Worm (Caenorhabditis elegans) whole organism, L1 larva: ENCODE results near the gene gldi-3.

Source experiments
- aha-1 ChIP-seq: fragments of 150-350 bp; optimal IDR thresholded peaks from 2 replicates; lab custom pipeline; 2014; ENCODE audit warnings: missing biosample characterization, missing genetic modification characterization
- ama-1 ChIP-seq: fragments of 150-350 bp; optimal IDR thresholded peaks from 2 replicates; lab custom pipeline; 2014
- blmp-1 ChIP-seq: fragments of 150-350 bp; optimal IDR thresholded peaks from 2 replicates; lab custom pipeline; 2014; ENCODE audit warnings: missing biosample characterization, missing genetic modification characterization
- ceh-63 ChIP-seq: fragments of 200-800 bp; sonication (Bioruptor generic); optimal IDR thresholded peaks from 2 replicates; lab custom pipeline; 2018; ENCODE audit warnings: mild to moderate bottlenecking, missing genetic modification characterization, missing compliant biosample characterization
- ceh-82 ChIP-seq, 3 experiments: fragments of 150-350 bp in 1 of 3; sonication (generic microtip) in 2 of 3; optimal IDR thresholded peaks; 2 replicates each; lab custom pipeline; 2014 to 2017; ENCODE audit warnings: missing biosample characterization in 3 of 3, missing genetic modification characterization in 3 of 3
- ces-1 ChIP-seq: fragments of 150-350 bp; optimal IDR thresholded peaks from 2 replicates; lab custom pipeline; 2014; ENCODE audit warnings: missing biosample characterization, missing genetic modification reagents, missing genetic modification characterization
- egl-27 ChIP-seq, 2 experiments: fragments of 150-350 bp in 1 of 2; sonication (generic microtip); optimal IDR thresholded peaks; 3 replicates each; lab custom pipeline; 2017 to 2018; ENCODE audit warnings: missing biosample characterization in 2 of 2, missing genetic modification characterization in 2 of 2, missing genetic modification reagents in 2 of 2
- hpl-2 ChIP-seq: fragments of 150-350 bp; optimal IDR thresholded peaks from 2 replicates; lab custom pipeline; 2014; ENCODE audit warnings: missing biosample characterization, missing genetic modification reagents, missing genetic modification characterization
- lin-13 ChIP-seq: fragments of 150-350 bp; optimal IDR thresholded peaks from 2 replicates; lab custom pipeline; 2014; ENCODE audit warnings: missing biosample characterization, missing genetic modification reagents, missing genetic modification characterization
- mep-1 ChIP-seq: fragments of 150-350 bp; optimal IDR thresholded peaks from 2 replicates; lab custom pipeline; 2014; ENCODE audit warnings: missing biosample characterization, missing genetic modification characterization
- sox-4 ChIP-seq: sonication (generic microtip); optimal IDR thresholded peaks from 2 replicates; lab custom pipeline; 2016; ENCODE audit warnings: missing genetic modification characterization, missing compliant biosample characterization
- unc-86 ChIP-seq: sonication (generic microtip); optimal IDR thresholded peaks from 2 replicates; lab custom pipeline; 2016; ENCODE audit warnings: missing genetic modification characterization, missing compliant biosample characterization
- vab-15 ChIP-seq: sonication (generic microtip); optimal IDR thresholded peaks from 2 replicates; lab custom pipeline; 2017; ENCODE audit warnings: missing genotype, mild to moderate bottlenecking, missing genetic modification characterization, missing compliant biosample characterization
- ztf-4 ChIP-seq: fragments of 150-350 bp; optimal IDR thresholded peaks from 2 replicates; lab custom pipeline; 2014; ENCODE audit warnings: missing biosample characterization, missing genetic modification characterization

- no peak for TF ChIP-seq ceh-63
- TF ChIP-seq sox-4 (tag; lab: Kevin White, UChicago): no peak
- no peak for TF ChIP-seq ama-1 (lab: Kevin White, UChicago)
- no peak for TF ChIP-seq hpl-2 (GFP tag; lab: Kevin White, UChicago)
- no peak for TF ChIP-seq egl-27 (tag; optimal IDR thresholded peaks at IDR 0.05; lab: Kevin White, UChicago)
- TF ChIP-seq mep-1 (tag; lab: Kevin White, UChicago): no peak
- no peak for TF ChIP-seq lin-13 (GFP tag; lab: Kevin White, UChicago)
- no peak for TF ChIP-seq unc-86 (tag; lab: Kevin White, UChicago)
- TF ChIP-seq blmp-1 (tag; lab: Kevin White, UChicago): peak; percentile 64
- no peak for TF ChIP-seq ceh-82 (tag; optimal IDR thresholded peaks at IDR 0.05; lab: Kevin White, UChicago)
- no peak for TF ChIP-seq ces-1 (GFP tag; lab: Kevin White, UChicago)
- TF ChIP-seq aha-1 (tag; lab: Kevin White, UChicago): no peak
- TF ChIP-seq vab-15 (tag; lab: Kevin White, UChicago): no peak
- TF ChIP-seq ztf-4 (tag; lab: Kevin White, UChicago): no peak
These were observed 48.7 kb downstream of the gldi-3 start, which contains the start of gene gst-13 for ce11 chrII:9231240-9231639.
